Fruit fly (Drosophila melanogaster): ENCODE measurements around the gene AP-2sigma.
A peak's percentile ranks its signal among the peaks of the same experiment; 100 is the strongest.

Gene AP-2sigma

dm6 chr3R:21296038-21296727 is 26.3 kb upstream of the AP-2sigma start (continued):
- TF ChIP-seq CG18011 (GFP tag; optimal IDR thresholded peaks at IDR 0.05) = peak; percentile 59
- TF ChIP-seq CG8944 (GFP tag; optimal IDR thresholded peaks at IDR 0.05) = peak; percentile 44
- peak; percentile 83 for TF ChIP-seq Abd-B (GFP tag; optimal IDR thresholded peaks at IDR 0.05)
- TF ChIP-seq Hr78 (GFP tag; optimal IDR thresholded peaks at IDR 0.05) = peak in 1 of 2 experiments; percentile 65
- peak; percentile 76 for TF ChIP-seq caup (GFP tag; optimal IDR thresholded peaks at IDR 0.05; ENCODE audit: severe bottlenecking)
- TF ChIP-seq Elba2 (GFP tag; optimal IDR thresholded peaks at IDR 0.05) = no peak
- peak; percentile 28 for TF ChIP-seq CG4617 (GFP tag; optimal IDR thresholded peaks at IDR 0.05; ENCODE audit: borderline replicate concordance)
- TF ChIP-seq CkIIα-i1 (GFP tag; IDR thresholded peaks at IDR 0.05) = no peak
- TF ChIP-seq Hr51 (GFP tag; optimal IDR thresholded peaks at IDR 0.05) = peak; percentile 73 to 90
- TF ChIP-seq Gug (GFP tag; IDR thresholded peaks at IDR 0.05) = peak; percentile 67
- no peak for TF ChIP-seq usp (GFP tag; optimal IDR thresholded peaks at IDR 0.05)
- no peak for TF ChIP-seq Scr (GFP tag; IDR thresholded peaks at IDR 0.05; ENCODE audit: partially characterized antibody)
- TF ChIP-seq CG13296 (GFP tag; optimal IDR thresholded peaks at IDR 0.05) = peak; percentile 91
- TF ChIP-seq CG14667 (GFP tag; IDR thresholded peaks at IDR 0.05) = no peak
- peak; percentile 57 for TF ChIP-seq CG16863 (GFP tag; optimal IDR thresholded peaks at IDR 0.05)
- TF ChIP-seq pho (GFP tag; optimal IDR thresholded peaks at IDR 0.05) = peak; percentile 75
- no peak for TF ChIP-seq GATAe (GFP tag; conservative IDR thresholded peaks at IDR 0.05)
- TF ChIP-seq CG1024 (GFP tag; IDR thresholded peaks at IDR 0.05) = no peak
- TF ChIP-seq Asciz (GFP tag; optimal IDR thresholded peaks at IDR 0.05) = peak; percentile 88
- peak; percentile 80 for TF ChIP-seq sd (tag; optimal IDR thresholded peaks at IDR 0.05)
- peak; percentile 77 for TF ChIP-seq nau (GFP tag; optimal IDR thresholded peaks at IDR 0.05)
- no peak for TF ChIP-seq hb (GFP tag; IDR thresholded peaks at IDR 0.05; ENCODE audit: partially characterized antibody)
- TF ChIP-seq Dp (GFP tag; optimal IDR thresholded peaks at IDR 0.05) = peak; percentile 36
- peak; percentile 66 for TF ChIP-seq CG15514 (GFP tag; optimal IDR thresholded peaks at IDR 0.05)
- TF ChIP-seq CG2202 (tag; optimal IDR thresholded peaks at IDR 0.05) = peak; percentile 74
- peak; percentile 73 for TF ChIP-seq Max (GFP tag; optimal IDR thresholded peaks at IDR 0.05)
- peak; percentile 60 for TF ChIP-seq CG30020 (tag; optimal IDR thresholded peaks at IDR 0.05)
- peak; percentile 65 for TF ChIP-seq zen (tag; optimal IDR thresholded peaks at IDR 0.05)
- peak; percentile 83 for TF ChIP-seq Xbp1 (GFP tag; optimal IDR thresholded peaks at IDR 0.05)
- TF ChIP-seq CG6854 (GFP tag; optimal IDR thresholded peaks at IDR 0.05) = peak; percentile 86
- peak; percentile 88 for TF ChIP-seq dmrt99B (tag; optimal IDR thresholded peaks at IDR 0.05)
- peak; percentile 88 for TF ChIP-seq nom (GFP tag; optimal IDR thresholded peaks at IDR 0.05)
- TF ChIP-seq pan (optimal IDR thresholded peaks at IDR 0.05) = no peak
- no peak for TF ChIP-seq pan (GFP tag; optimal IDR thresholded peaks at IDR 0.05 in 1 of 2, IDR thresholded peaks at IDR 0.05 in 1 of 2)
- no peak for TF ChIP-seq ken (GFP tag; IDR thresholded peaks at IDR 0.05)
- no peak for TF ChIP-seq H15 (GFP tag; IDR thresholded peaks at IDR 0.05)
- peak; percentile 8 for TF ChIP-seq CG2875 (GFP tag; optimal IDR thresholded peaks at IDR 0.05)
- TF ChIP-seq Gsc (GFP tag; IDR thresholded peaks at IDR 0.05) = no peak
- TF ChIP-seq CG2129 (GFP tag; IDR thresholded peaks at IDR 0.05; ENCODE audit: partially characterized antibody) = no peak
- TF ChIP-seq E2f2 (GFP tag; IDR thresholded peaks at IDR 0.05) = no peak
- TF ChIP-seq ttk (GFP tag; IDR thresholded peaks at IDR 0.05) = no peak
- TF ChIP-seq Mrtf (GFP tag; IDR thresholded peaks at IDR 0.05) = no peak
- TF ChIP-seq vfl (GFP tag; optimal IDR thresholded peaks at IDR 0.05) = peak; percentile 33
- TF ChIP-seq CG10147 (GFP tag; optimal IDR thresholded peaks at IDR 0.05) = peak; percentile 93
- no peak for TF ChIP-seq hbn (GFP tag; IDR thresholded peaks at IDR 0.05; ENCODE audit: partially characterized antibody)
- TF ChIP-seq tap (tag; optimal IDR thresholded peaks at IDR 0.05) = peak; percentile 91
- peak; percentile 84 for TF ChIP-seq CG3838 (GFP tag; optimal IDR thresholded peaks at IDR 0.05)
- no peak for TF ChIP-seq unc-4 (GFP tag; IDR thresholded peaks at IDR 0.05; ENCODE audit: partially characterized antibody)
